Worm (Caenorhabditis elegans) whole organism, late embryonic: Measurements from ENCODE around the gene T05A8.6.

ENCODE experiments used
- C08G9.2 ChIP-seq: sonication (generic microtip); optimal IDR thresholded peaks from 2 replicates; lab custom pipeline; 2016; ENCODE audit warnings: mild to moderate bottlenecking, missing genetic modification characterization, moderate library complexity, missing compliant biosample characterization
- C38D4.7 ChIP-seq: fragments of 200-800 bp; sonication (Bioruptor generic); optimal IDR thresholded peaks from 2 replicates; lab custom pipeline; 2018; ENCODE audit warnings: mild to moderate bottlenecking, missing genetic modification characterization, moderate library complexity, missing compliant biosample characterization
- K02D7.2 ChIP-seq: sonication (generic microtip); optimal IDR thresholded peaks from 2 replicates; lab custom pipeline; 2017; ENCODE audit warnings: mild to moderate bottlenecking, missing genetic modification characterization, missing compliant biosample characterization
- K09A11.1 ChIP-seq: sonication (generic microtip); optimal IDR thresholded peaks from 2 replicates; lab custom pipeline; 2017; ENCODE audit warnings: antibody characterized with exemption, mild to moderate bottlenecking, missing genetic modification characterization, missing compliant biosample characterization; ENCODE audit not compliant: insufficient read depth
- ama-1 ChIP-seq: fragments of 150-350 bp; optimal IDR thresholded peaks from 2 replicates; lab custom pipeline; 2014
- ceh-14 ChIP-seq: sonication (generic microtip); optimal IDR thresholded peaks from 2 replicates; lab custom pipeline; 2016; ENCODE audit warnings: missing genotype, missing genetic modification characterization, missing compliant biosample characterization
- ceh-18 ChIP-seq: sonication (generic microtip); optimal IDR thresholded peaks from 2 replicates; lab custom pipeline; 2016; ENCODE audit warnings: missing genetic modification characterization, missing compliant biosample characterization
- ceh-22 ChIP-seq: sonication (generic microtip); optimal IDR thresholded peaks from 2 replicates; lab custom pipeline; 2017; ENCODE audit warnings: missing biosample characterization, missing genetic modification characterization
- ceh-24 ChIP-seq: sonication (generic microtip); optimal IDR thresholded peaks from 2 replicates; lab custom pipeline; 2016; ENCODE audit warnings: mild to moderate bottlenecking, missing genetic modification characterization, missing compliant biosample characterization
- ceh-31 ChIP-seq: sonication (generic microtip); optimal IDR thresholded peaks from 2 replicates; lab custom pipeline; 2016; ENCODE audit warnings: missing genetic modification characterization, missing compliant biosample characterization
- ceh-45 ChIP-seq: fragments of 200-800 bp; sonication (Bioruptor generic); IDR thresholded peaks from 2 replicates; pipeline ENCODE4 v1.3.6; 2022; ENCODE audit warnings: missing genetic modification reagents, missing genetic modification characterization, missing compliant biosample characterization
- ceh-48 ChIP-seq: sonication (generic microtip); optimal IDR thresholded peaks from 2 replicates; lab custom pipeline; 2016; ENCODE audit warnings: missing genetic modification characterization, inconsistent platforms, missing compliant biosample characterization
- ceh-6 ChIP-seq: fragments of 200-800 bp; sonication (Bioruptor generic); optimal IDR thresholded peaks from 2 replicates; lab custom pipeline; 2018; ENCODE audit warnings: mild to moderate bottlenecking, missing genetic modification characterization, missing compliant biosample characterization
- ceh-9 ChIP-seq: sonication (generic microtip); optimal IDR thresholded peaks from 2 replicates; lab custom pipeline; 2016; ENCODE audit warnings: mild to moderate bottlenecking, missing genetic modification characterization, inconsistent platforms, missing compliant biosample characterization
- che-1 ChIP-seq: sonication (generic microtip); optimal IDR thresholded peaks from 2 replicates; lab custom pipeline; 2016; ENCODE audit warnings: mild to moderate bottlenecking, missing genetic modification characterization, missing compliant biosample characterization
- dmd-4 ChIP-seq: sonication (generic microtip); optimal IDR thresholded peaks from 2 replicates; lab custom pipeline; 2016; ENCODE audit warnings: borderline replicate concordance, missing genetic modification characterization, missing compliant biosample characterization
- dve-1 ChIP-seq: sonication (generic microtip); optimal IDR thresholded peaks from 2 replicates; lab custom pipeline; 2017; ENCODE audit warnings: antibody characterized with exemption, mild to moderate bottlenecking, missing genetic modification characterization, missing compliant biosample characterization
- elt-2 ChIP-seq: sonication (generic microtip); optimal IDR thresholded peaks from 2 replicates; lab custom pipeline; 2016; ENCODE audit warnings: missing genetic modification reagents, missing genetic modification characterization, missing compliant biosample characterization
- elt-4 ChIP-seq: sonication (generic microtip); optimal IDR thresholded peaks from 2 replicates; lab custom pipeline; 2016; ENCODE audit warnings: missing genetic modification characterization, missing compliant biosample characterization
- ets-4 ChIP-seq: sonication (generic microtip); optimal IDR thresholded peaks from 2 replicates; lab custom pipeline; 2016; ENCODE audit warnings: missing genetic modification characterization, missing compliant biosample characterization
- fkh-10 ChIP-seq: fragments of 150-350 bp; optimal IDR thresholded peaks from 2 replicates; lab custom pipeline; 2014; ENCODE audit warnings: missing biosample characterization, missing genetic modification reagents, missing genetic modification characterization
- gmeb-2 ChIP-seq: sonication (generic microtip); optimal IDR thresholded peaks from 2 replicates; lab custom pipeline; 2016; ENCODE audit warnings: missing genetic modification characterization, inconsistent platforms, missing compliant biosample characterization
- hlh-15 ChIP-seq: sonication (generic microtip); optimal IDR thresholded peaks from 2 replicates; lab custom pipeline; 2016; ENCODE audit warnings: missing genetic modification characterization, missing compliant biosample characterization
- hlh-30 ChIP-seq: sonication (generic microtip); optimal IDR thresholded peaks from 2 replicates; lab custom pipeline; 2017; ENCODE audit warnings: antibody characterized with exemption, missing genetic modification characterization, missing compliant biosample characterization; ENCODE audit not compliant: insufficient read depth
- hlh-6 ChIP-seq: sonication (generic microtip); optimal IDR thresholded peaks from 2 replicates; lab custom pipeline; 2016; ENCODE audit warnings: missing genotype, missing genetic modification characterization, missing compliant biosample characterization
- lim-6 ChIP-seq: sonication (generic microtip); optimal IDR thresholded peaks from 2 replicates; lab custom pipeline; 2016; ENCODE audit warnings: missing genetic modification characterization, missing compliant biosample characterization
- madf-2 ChIP-seq: sonication (generic microtip); optimal IDR thresholded peaks from 2 replicates; lab custom pipeline; 2017; ENCODE audit warnings: missing genetic modification characterization, missing compliant biosample characterization
- nhr-232 ChIP-seq: sonication (generic microtip); optimal IDR thresholded peaks from 2 replicates; lab custom pipeline; 2016; ENCODE audit warnings: missing genetic modification characterization, missing compliant biosample characterization
- odd-2 ChIP-seq: sonication (generic microtip); optimal IDR thresholded peaks from 2 replicates; lab custom pipeline; 2017; ENCODE audit warnings: antibody characterized with exemption, mild to moderate bottlenecking, missing genetic modification characterization, missing compliant biosample characterization
- pha-2 ChIP-seq: sonication (generic microtip); optimal IDR thresholded peaks from 2 replicates; lab custom pipeline; 2017; ENCODE audit warnings: mild to moderate bottlenecking, missing genetic modification characterization, missing compliant biosample characterization
- pha-4 ChIP-seq: fragments of 150-350 bp; optimal IDR thresholded peaks from 2 replicates; lab custom pipeline; 2018; ENCODE audit warnings: missing biosample characterization, missing genetic modification reagents, missing genetic modification characterization
- pqm-1 ChIP-seq: sonication (generic microtip); optimal IDR thresholded peaks from 2 replicates; lab custom pipeline; 2016; ENCODE audit warnings: missing genetic modification characterization, missing compliant biosample characterization
- pros-1 ChIP-seq: fragments of 150-350 bp; optimal IDR thresholded peaks from 2 replicates; lab custom pipeline; 2014; ENCODE audit warnings: missing biosample characterization, missing genetic modification reagents, missing genetic modification characterization
- ref-2 ChIP-seq: sonication (generic microtip); optimal IDR thresholded peaks from 2 replicates; lab custom pipeline; 2016; ENCODE audit warnings: missing genetic modification characterization, missing compliant biosample characterization
- rnt-1 ChIP-seq: sonication (generic microtip); optimal IDR thresholded peaks from 2 replicates; lab custom pipeline; 2016; ENCODE audit warnings: missing genetic modification characterization, missing compliant biosample characterization
- sdc-2 ChIP-seq: sonication (generic microtip); optimal IDR thresholded peaks from 2 replicates; lab custom pipeline; 2016; ENCODE audit warnings: missing genotype, missing genetic modification characterization, missing compliant biosample characterization
- sox-2 ChIP-seq: fragments of 200-800 bp; sonication (Bioruptor generic); IDR thresholded peaks from 2 replicates; pipeline ENCODE4 v1.3.6; 2022; ENCODE audit warnings: missing genetic modification reagents, missing genetic modification characterization, missing compliant biosample characterization
- sox-4 ChIP-seq: sonication (generic microtip); optimal IDR thresholded peaks from 2 replicates; lab custom pipeline; 2017; ENCODE audit warnings: mild to moderate bottlenecking, missing genetic modification characterization, inconsistent platforms, missing compliant biosample characterization
- unc-55 ChIP-seq: sonication (generic microtip); optimal IDR thresholded peaks from 2 replicates; lab custom pipeline; 2017; ENCODE audit warnings: missing biosample characterization, missing genetic modification reagents, missing genetic modification characterization
- unc-86 ChIP-seq: sonication (generic microtip); optimal IDR thresholded peaks from 2 replicates; lab custom pipeline; 2016; ENCODE audit warnings: missing genetic modification characterization, missing compliant biosample characterization
- zip-5 ChIP-seq: sonication (generic microtip); optimal IDR thresholded peaks from 2 replicates; lab custom pipeline; 2016; ENCODE audit warnings: missing genetic modification characterization, missing compliant biosample characterization
- ztf-16 ChIP-seq: sonication (generic microtip); optimal IDR thresholded peaks from 2 replicates; lab custom pipeline; 2017; ENCODE audit warnings: missing genetic modification characterization, missing compliant biosample characterization

The T05A8.6 gene

ce11 chrII:2707872-2708271 is 31.6 kb downstream of the T05A8.6 start, which contains the start of gene Y47G7B.2:
Gene Y47G7B.2 (minus strand): TSS chrII:2708014.
- TF ChIP-seq ama-1 (lab: Kevin White, UChicago) (no peak), ztf-16 (tag; lab: Kevin White, UChicago) (no peak), lim-6 (tag; lab: Kevin White, UChicago) (no peak), ceh-6 (GFP tag; lab: Kevin White, UChicago) (no peak)

ce11 chrII:2705200-2705599 is 34.3 kb downstream of the T05A8.6 start, which contains the start of gene srh-128:
Gene srh-128 (minus strand): TSS chrII:2705300.
- TF ChIP-seq C08G9.2 (tag; lab: Kevin White, UChicago) (no peak), ceh-14 (tag; lab: Kevin White, UChicago) (no peak), hlh-15 (tag; lab: Kevin White, UChicago) (no peak), odd-2 (tag; lab: Kevin White, UChicago) (no peak), ets-4 (no peak), ceh-18 (tag; lab: Kevin White, UChicago) (no peak), fkh-10 (no peak), sox-4 (tag; lab: Kevin White, UChicago) (no peak), ceh-48 (tag; lab: Kevin White, UChicago) (no peak), C38D4.7 (GFP tag; lab: Kevin White, UChicago) (no peak), ceh-9 (tag; lab: Kevin White, UChicago) (no peak), hlh-6 (tag; lab: Kevin White, UChicago) (no peak), unc-55 (GFP tag; lab: Kevin White, UChicago) (no peak), dmd-4 (tag; lab: Kevin White, UChicago) (no peak), dve-1 (no peak), ceh-45 (GFP tag; lab: Robert Waterston, UW) (no peak), unc-86 (tag; lab: Kevin White, UChicago) (no peak), ref-2 (no peak), K02D7.2 (tag; lab: Kevin White, UChicago) (no peak), pros-1 (tag; lab: Kevin White, UChicago) (no peak)

ce11 chrII:2702757-2703156 is 36.8 kb downstream of the T05A8.6 start, which contains the start of gene sri-60:
Gene sri-60 (minus strand): TSS chrII:2702857.
- TF ChIP-seq fkh-10 = no peak
- TF ChIP-seq ets-4 = no peak
- TF ChIP-seq hlh-30 = no peak
- no peak for TF ChIP-seq rnt-1
- no peak for TF ChIP-seq pha-2 (tag; lab: Kevin White, UChicago)
- TF ChIP-seq hlh-6 (tag; lab: Kevin White, UChicago) = no peak
- TF ChIP-seq ceh-45 (GFP tag; lab: Robert Waterston, UW) = no peak
- no peak for TF ChIP-seq dve-1
- TF ChIP-seq sox-2 (GFP tag; lab: Robert Waterston, UW) = no peak
- TF ChIP-seq pha-4 (tag; lab: Kevin White, UChicago) = no peak
- TF ChIP-seq gmeb-2 (tag; lab: Kevin White, UChicago) = no peak
- no peak for TF ChIP-seq elt-2 (tag; lab: Kevin White, UChicago)
- no peak for TF ChIP-seq elt-4 (tag; lab: Kevin White, UChicago)
- TF ChIP-seq dmd-4 (tag; lab: Kevin White, UChicago) = no peak
- no peak for TF ChIP-seq che-1 (tag; lab: Kevin White, UChicago)
- no peak for TF ChIP-seq pqm-1 (tag; lab: Kevin White, UChicago)
- no peak for TF ChIP-seq hlh-15 (tag; lab: Kevin White, UChicago)

- no peak for TF ChIP-seq madf-2 (tag; lab: Kevin White, UChicago)
- TF ChIP-seq ceh-22 (tag; lab: Kevin White, UChicago) = no peak
- no peak for TF ChIP-seq ceh-24 (tag; lab: Kevin White, UChicago)
- no peak for TF ChIP-seq nhr-232 (tag; lab: Kevin White, UChicago)
- TF ChIP-seq sdc-2 (tag; lab: Kevin White, UChicago) = no peak
- no peak for TF ChIP-seq zip-5
- no peak for TF ChIP-seq elt-2 (tag; lab: Kevin White, UChicago)
- no peak for TF ChIP-seq sox-2 (GFP tag; lab: Robert Waterston, UW)
- no peak for TF ChIP-seq odd-2 (tag; lab: Kevin White, UChicago)
- TF ChIP-seq C08G9.2 (tag; lab: Kevin White, UChicago) = no peak
- TF ChIP-seq ceh-31 (tag; lab: Kevin White, UChicago) = no peak
- TF ChIP-seq K09A11.1 (tag; lab: Kevin White, UChicago) = no peak
- TF ChIP-seq che-1 (tag; lab: Kevin White, UChicago) = no peak
- TF ChIP-seq hlh-15 (tag; lab: Kevin White, UChicago) = no peak
Observed at ce11 chrII:2700229-2700628, 39.3 kb downstream of the T05A8.6 start, which contains the start of gene sri-61. Gene sri-61 (minus strand): TSS chrII:2700329.
